Worm (Caenorhabditis elegans) whole organism, L1 larva: ENCODE results near the gene Y62H9A.13.

Experiments
- ces-1 ChIP-seq: fragments of 150-350 bp; optimal IDR thresholded peaks from 2 replicates; lab custom pipeline; 2014; ENCODE audit warnings: missing biosample characterization, missing genetic modification reagents, missing genetic modification characterization
- skn-1 ChIP-seq: fragments of 150-350 bp; optimal IDR thresholded peaks from 2 replicates; lab custom pipeline; 2014; ENCODE audit warnings: missing biosample characterization, missing genetic modification characterization

Gene Y62H9A.13

DNA sequence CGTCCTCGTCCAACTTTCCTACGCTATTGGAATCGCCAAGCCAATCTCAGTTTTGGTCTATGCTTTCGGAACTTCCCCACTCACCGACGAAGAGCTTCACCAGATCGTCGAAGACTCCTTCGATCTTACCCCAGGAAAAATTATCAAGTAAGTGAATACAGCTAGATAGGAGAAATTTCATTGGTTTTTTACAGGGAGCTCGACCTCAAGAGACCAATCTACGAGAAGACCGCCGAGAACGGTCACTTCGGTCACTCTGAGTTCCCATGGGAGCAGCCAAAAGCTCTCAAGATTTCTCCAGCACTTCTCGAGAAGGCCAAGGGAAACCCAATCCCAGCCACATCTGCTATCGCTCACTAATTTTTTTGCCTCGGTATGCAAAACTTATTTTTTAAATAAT, 50.2 kb downstream of the Y62H9A.13 start:
- TF ChIP-seq skn-1 (tag; lab: Kevin White, UChicago), result no peak
- no peak for TF ChIP-seq ces-1
